Worm (Caenorhabditis elegans) whole organism, mixed stage, embryonic: Measurements from ENCODE around the gene nhr-136.

Experiments
- blmp-1 ChIP-seq: fragments of 150-350 bp; optimal IDR thresholded peaks from 2 replicates; lab custom pipeline; 2014; ENCODE audit warnings: missing biosample characterization, missing genetic modification characterization
- elt-3 ChIP-seq: fragments of 150-350 bp; optimal IDR thresholded peaks from 2 replicates; lab custom pipeline; 2014; ENCODE audit warnings: missing biosample characterization, missing genetic modification characterization
- lsy-2 ChIP-seq: fragments of 150-350 bp; optimal IDR thresholded peaks from 2 replicates; lab custom pipeline; 2014; ENCODE audit warnings: missing biosample characterization, missing genetic modification characterization
- mab-5 ChIP-seq: fragments of 150-350 bp; optimal IDR thresholded peaks from 2 replicates; lab custom pipeline; 2014; ENCODE audit warnings: missing biosample characterization, missing genetic modification characterization
- nhr-237 ChIP-seq: fragments of 150-350 bp; optimal IDR thresholded peaks from 2 replicates; lab custom pipeline; 2014; ENCODE audit warnings: missing biosample characterization, missing genetic modification characterization
- nhr-28 ChIP-seq: fragments of 150-350 bp; optimal IDR thresholded peaks from 2 replicates; lab custom pipeline; 2014; ENCODE audit warnings: missing biosample characterization, missing genetic modification characterization
- pha-4 ChIP-seq: fragments of 150-350 bp; optimal IDR thresholded peaks from 2 replicates; lab custom pipeline; 2018; ENCODE audit warnings: missing biosample characterization, missing genetic modification reagents, missing genetic modification characterization
- snpc-4 ChIP-seq: fragments of 150-350 bp; optimal IDR thresholded peaks from 2 replicates; lab custom pipeline; 2014; ENCODE audit warnings: missing biosample characterization, missing genetic modification characterization
- unc-39 ChIP-seq: fragments of 150-350 bp; optimal IDR thresholded peaks from 2 replicates; lab custom pipeline; 2014; ENCODE audit warnings: missing biosample characterization, missing genetic modification characterization
- unc-62 ChIP-seq: fragments of 150-350 bp; optimal IDR thresholded peaks from 2 replicates; lab custom pipeline; 2014; ENCODE audit warnings: missing biosample characterization, missing genetic modification reagents, missing genetic modification characterization

DNA sequence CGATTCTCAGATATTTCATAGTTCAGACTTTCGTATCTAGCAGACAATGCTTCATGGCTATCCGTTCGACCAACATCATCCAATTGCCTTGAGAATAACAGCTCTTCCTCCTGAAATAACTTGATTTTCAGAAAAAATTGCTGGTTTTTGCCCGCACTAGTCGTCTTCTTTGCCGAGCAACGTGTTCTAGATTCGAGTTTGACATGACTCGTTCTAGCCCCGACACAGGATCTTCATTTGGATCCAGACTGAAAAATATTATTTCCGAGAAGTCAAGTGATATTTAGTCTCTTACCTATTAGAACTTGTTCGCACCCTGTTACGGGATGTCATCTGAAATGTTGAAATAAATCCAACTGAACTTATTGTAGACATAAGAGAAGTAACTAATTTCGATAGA, 43.9 kb upstream of the nhr-136 start, which contains the start of gene clh-6:
- TF ChIP-seq snpc-4 (tag; lab: Kevin White, UChicago) (no peak), nhr-28 (no peak), nhr-237 (no peak), elt-3 (tag; lab: Kevin White, UChicago) (no peak), mab-5 (tag; lab: Kevin White, UChicago) (no peak), unc-62 (no peak), pha-4 (no peak), lsy-2 (no peak), unc-39 (tag; lab: Kevin White, UChicago) (no peak), blmp-1 (tag; lab: Kevin White, UChicago) (no peak)
